Fruit fly (Drosophila melanogaster) whole organism, embryonic: ENCODE measurements around the gene CG12992.

ENCODE experiments used
- B-H2 ChIP-seq: fragments of 200-800 bp; sonication (Bioruptor generic); optimal IDR thresholded peaks from 2 replicates; lab custom pipeline; 2018; ENCODE audit warnings: missing biosample characterization, mild to moderate bottlenecking, missing genetic modification characterization
- Bgb ChIP-seq: fragments of 200-800 bp; sonication (Bioruptor generic); IDR thresholded peaks from 2 replicates; pipeline ENCODE4 v1.3.6; 2022; ENCODE audit warnings: missing biosample characterization, missing genetic modification characterization; ENCODE audit not compliant: partially characterized antibody
- CG10147 ChIP-seq: fragments of 200-800 bp; sonication (Bioruptor generic); optimal IDR thresholded peaks from 2 replicates; lab custom pipeline; 2019; ENCODE audit warnings: missing biosample characterization, mild to moderate bottlenecking, missing genetic modification characterization, moderate library complexity
- CG11085 ChIP-seq: fragments of 200-800 bp; sonication (Bioruptor generic); IDR thresholded peaks from 2 replicates; pipeline ENCODE4 v1.3.6; 2022; ENCODE audit warnings: missing biosample characterization, missing genetic modification characterization
- CG11504 ChIP-seq: fragments of 200-800 bp; sonication (Bioruptor generic); optimal IDR thresholded peaks from 3 replicates; lab custom pipeline; 2019; ENCODE audit warnings: missing biosample characterization, mild to moderate bottlenecking, missing genetic modification characterization, moderate library complexity
- CG12071 ChIP-seq: fragments of 200-800 bp; sonication (Bioruptor generic); optimal IDR thresholded peaks from 3 replicates; lab custom pipeline; 2018; ENCODE audit warnings: missing biosample characterization, mild to moderate bottlenecking, missing genetic modification characterization
- CG12236 ChIP-seq: fragments of 200-800 bp; sonication (Bioruptor generic); optimal IDR thresholded peaks from 2 replicates; lab custom pipeline; 2016; ENCODE audit warnings: missing biosample characterization, missing genetic modification characterization
- CG13296 ChIP-seq: fragments of 200-800 bp; sonication (Bioruptor generic); optimal IDR thresholded peaks from 3 replicates; lab custom pipeline; 2018; ENCODE audit warnings: missing biosample characterization, mild to moderate bottlenecking, missing genetic modification characterization
- CG15514 ChIP-seq: fragments of 200-800 bp; sonication (Bioruptor generic); optimal IDR thresholded peaks from 3 replicates; lab custom pipeline; 2017; ENCODE audit warnings: missing biosample characterization, missing genetic modification characterization, mild to moderate bottlenecking, moderate library complexity, missing genetic modification reagents
- CG16863 ChIP-seq: fragments of 200-800 bp; sonication (Bioruptor generic); optimal IDR thresholded peaks from 3 replicates; lab custom pipeline; 2016; ENCODE audit warnings: missing biosample characterization, missing genetic modification characterization
- CG17361 ChIP-seq: fragments of 200-800 bp; sonication (Bioruptor generic); IDR thresholded peaks from 3 replicates; pipeline ENCODE4 v1.3.6; 2022; ENCODE audit warnings: missing biosample characterization, missing genetic modification characterization
- CG2116 ChIP-seq: fragments of 200-800 bp; sonication (Bioruptor generic); optimal IDR thresholded peaks from 3 replicates; lab custom pipeline; 2018; ENCODE audit warnings: missing biosample characterization, mild to moderate bottlenecking, missing genetic modification characterization
- CG2129 ChIP-seq: fragments of 200-800 bp; sonication (Bioruptor generic); IDR thresholded peaks from 2 replicates; pipeline ENCODE4 v1.3.6; 2022; ENCODE audit warnings: missing biosample characterization, missing genetic modification characterization; ENCODE audit not compliant: partially characterized antibody
- CG31365 ChIP-seq: fragments of 200-800 bp; sonication (Bioruptor generic); optimal IDR thresholded peaks from 2 replicates; lab custom pipeline; 2018; ENCODE audit warnings: missing biosample characterization, mild to moderate bottlenecking, missing genetic modification characterization
- CG31441 ChIP-seq: fragments of 200-800 bp; sonication (Bioruptor generic); IDR thresholded peaks from 2 replicates; pipeline ENCODE4 v1.3.6; 2022; ENCODE audit warnings: missing biosample characterization, missing genetic modification characterization
- CG4617 ChIP-seq: fragments of 200-800 bp; sonication (Bioruptor generic); optimal IDR thresholded peaks from 3 replicates; lab custom pipeline; 2016; ENCODE audit warnings: missing biosample characterization, missing genetic modification characterization, borderline replicate concordance
- CG6683 ChIP-seq: fragments of 200-800 bp; sonication (Bioruptor generic); optimal IDR thresholded peaks from 2 replicates; lab custom pipeline; 2017; ENCODE audit warnings: missing biosample characterization, mild to moderate bottlenecking, missing genetic modification characterization, missing genetic modification reagents
- CG7963 ChIP-seq: fragments of 200-800 bp; sonication (Bioruptor generic); IDR thresholded peaks from 3 replicates; pipeline ENCODE4 v1.3.6; 2022; ENCODE audit warnings: missing biosample characterization, missing genetic modification characterization; ENCODE audit not compliant: partially characterized antibody
- CG7987 ChIP-seq: fragments of 200-800 bp; sonication (Bioruptor generic); optimal IDR thresholded peaks from 2 replicates; lab custom pipeline; 2018; ENCODE audit warnings: missing biosample characterization, mild to moderate bottlenecking, missing genetic modification characterization, moderate library complexity
- CG8359 ChIP-seq: fragments of 200-800 bp; sonication (Bioruptor generic); optimal IDR thresholded peaks from 2 replicates; lab custom pipeline; 2017; ENCODE audit warnings: missing biosample characterization, mild to moderate bottlenecking, missing genetic modification characterization, borderline replicate concordance
- CG9215 ChIP-seq: fragments of 200-800 bp; sonication (Bioruptor generic); IDR thresholded peaks from 2 replicates; pipeline ENCODE4 v1.3.6; 2022; ENCODE audit warnings: missing biosample characterization, missing genetic modification characterization
- CG9437 ChIP-seq: fragments of 200-800 bp; sonication (Bioruptor generic); optimal IDR thresholded peaks from 2 replicates; lab custom pipeline; 2018; ENCODE audit warnings: missing biosample characterization, mild to moderate bottlenecking, missing genetic modification characterization
- CG9797 ChIP-seq: fragments of 200-800 bp; sonication (Bioruptor generic); optimal IDR thresholded peaks from 3 replicates; lab custom pipeline; 2018; ENCODE audit warnings: missing biosample characterization, mild to moderate bottlenecking, missing genetic modification characterization
- Elba2 ChIP-seq: fragments of 200-800 bp; sonication (Bioruptor generic); optimal IDR thresholded peaks from 3 replicates; lab custom pipeline; 2016; ENCODE audit warnings: missing biosample characterization, missing genetic modification characterization
- HmgZ ChIP-seq: fragments of 200-800 bp; sonication (Bioruptor generic); optimal IDR thresholded peaks from 2 replicates; lab custom pipeline; 2018; ENCODE audit warnings: missing biosample characterization, mild to moderate bottlenecking, missing genetic modification characterization
- Max ChIP-seq: fragments of 200-800 bp; sonication (Bioruptor generic); optimal IDR thresholded peaks from 2 replicates; lab custom pipeline; 2016; ENCODE audit warnings: missing biosample characterization, mild to moderate bottlenecking, missing genetic modification characterization
- NC2α ChIP-seq: fragments of 200-800 bp; sonication (Bioruptor generic); optimal IDR thresholded peaks from 2 replicates; lab custom pipeline; 2016; ENCODE audit warnings: missing biosample characterization, missing genetic modification characterization
- Nf-YC ChIP-seq: fragments of 200-800 bp; optimal IDR thresholded peaks from 3 replicates; lab custom pipeline; 2019; ENCODE audit warnings: missing biosample characterization, mild to moderate bottlenecking, missing genetic modification characterization, moderate library complexity
- NfI ChIP-seq: fragments of 200-800 bp; sonication (Bioruptor generic); optimal IDR thresholded peaks from 3 replicates; lab custom pipeline; 2018; ENCODE audit warnings: missing biosample characterization, mild to moderate bottlenecking, missing genetic modification characterization, moderate library complexity
- Scr ChIP-seq: fragments of 200-800 bp; sonication (Bioruptor generic); IDR thresholded peaks from 2 replicates; pipeline ENCODE4 v1.3.6; 2022; ENCODE audit warnings: missing biosample characterization, missing genetic modification characterization; ENCODE audit not compliant: partially characterized antibody
- al ChIP-seq: fragments of 200-800 bp; sonication (Bioruptor generic); IDR thresholded peaks from 2 replicates; pipeline ENCODE4 v1.3.6; 2022; ENCODE audit warnings: missing biosample characterization, missing genetic modification characterization
- bcd ChIP-seq: fragments of 200-800 bp; sonication (Bioruptor generic); optimal IDR thresholded peaks from 2 replicates; lab custom pipeline; 2017; ENCODE audit warnings: missing biosample characterization, mild to moderate bottlenecking, missing genetic modification characterization
- bigmax ChIP-seq: fragments of 200-800 bp; sonication (Bioruptor generic); optimal IDR thresholded peaks from 2 replicates; lab custom pipeline; 2018; ENCODE audit warnings: missing biosample characterization, mild to moderate bottlenecking, missing genetic modification characterization
- disco-r ChIP-seq: fragments of 200-800 bp; sonication (Bioruptor generic); optimal IDR thresholded peaks from 2 replicates; lab custom pipeline; 2016; ENCODE audit warnings: missing biosample characterization, missing genetic modification characterization
- dmrt99B ChIP-seq: fragments of 200-800 bp; sonication (Bioruptor generic); optimal IDR thresholded peaks from 2 replicates; lab custom pipeline; 2018; ENCODE audit warnings: missing biosample characterization, mild to moderate bottlenecking, missing genetic modification characterization, moderate library complexity
- eyg ChIP-seq: fragments of 200-800 bp; sonication (Bioruptor generic); optimal IDR thresholded peaks from 3 replicates; lab custom pipeline; 2016; ENCODE audit warnings: missing biosample characterization, missing genetic modification characterization
- fd96Cb ChIP-seq: fragments of 200-800 bp; sonication (Bioruptor generic); optimal IDR thresholded peaks from 2 replicates; lab custom pipeline; 2018; ENCODE audit warnings: missing biosample characterization, mild to moderate bottlenecking, missing genetic modification characterization, moderate library complexity
- gfzf ChIP-seq: fragments of 200-800 bp; sonication (Bioruptor generic); optimal IDR thresholded peaks from 2 replicates; lab custom pipeline; 2016; ENCODE audit warnings: missing biosample characterization, mild to moderate bottlenecking, missing genetic modification characterization, moderate library complexity
- grau ChIP-seq: fragments of 200-800 bp; optimal IDR thresholded peaks from 3 replicates; lab custom pipeline; 2019; ENCODE audit warnings: missing biosample characterization, mild to moderate bottlenecking, missing genetic modification characterization, moderate library complexity
- gsb-n ChIP-seq: fragments of 200-800 bp; sonication (Bioruptor generic); optimal IDR thresholded peaks from 3 replicates; lab custom pipeline; 2018; ENCODE audit warnings: missing biosample characterization, mild to moderate bottlenecking, missing genetic modification characterization
- gt ChIP-seq: fragments of 200-800 bp; sonication (Bioruptor generic); IDR thresholded peaks from 2 replicates; pipeline ENCODE4 v1.3.6; 2022; ENCODE audit warnings: missing biosample characterization, missing genetic modification characterization
- knrl ChIP-seq: fragments of 200-800 bp; sonication (Bioruptor generic); IDR thresholded peaks from 3 replicates; pipeline ENCODE4 v1.3.6; 2022; ENCODE audit warnings: missing biosample characterization, missing genetic modification characterization; ENCODE audit not compliant: partially characterized antibody
- psq ChIP-seq: fragments of 200-800 bp; sonication (Bioruptor generic); optimal IDR thresholded peaks from 2 replicates; lab custom pipeline; 2017; ENCODE audit warnings: missing biosample characterization, missing genetic modification characterization
- repo ChIP-seq: fragments of 200-800 bp; sonication (Bioruptor generic); optimal IDR thresholded peaks from 2 replicates; lab custom pipeline; 2016; ENCODE audit warnings: missing biosample characterization, missing genetic modification characterization
- sd ChIP-seq: fragments of 200-800 bp; sonication (Bioruptor generic); optimal IDR thresholded peaks from 3 replicates; lab custom pipeline; 2018; ENCODE audit warnings: missing biosample characterization, mild to moderate bottlenecking, missing genetic modification characterization, moderate library complexity
- seq ChIP-seq: fragments of 200-800 bp; sonication (Bioruptor generic); IDR thresholded peaks from 2 replicates; pipeline ENCODE4 v1.3.6; 2022; ENCODE audit warnings: missing biosample characterization, missing genetic modification characterization
- tup ChIP-seq: fragments of 200-800 bp; sonication (Bioruptor generic); optimal IDR thresholded peaks from 2 replicates; lab custom pipeline; 2016; ENCODE audit warnings: missing biosample characterization, mild to moderate bottlenecking, missing genetic modification characterization, moderate library complexity
- wdn ChIP-seq: fragments of 200-800 bp; sonication (Bioruptor generic); IDR thresholded peaks from 2 replicates; pipeline ENCODE4 v1.3.6; 2022; ENCODE audit warnings: missing biosample characterization, missing genetic modification characterization

The CG12992 gene

DNA sequence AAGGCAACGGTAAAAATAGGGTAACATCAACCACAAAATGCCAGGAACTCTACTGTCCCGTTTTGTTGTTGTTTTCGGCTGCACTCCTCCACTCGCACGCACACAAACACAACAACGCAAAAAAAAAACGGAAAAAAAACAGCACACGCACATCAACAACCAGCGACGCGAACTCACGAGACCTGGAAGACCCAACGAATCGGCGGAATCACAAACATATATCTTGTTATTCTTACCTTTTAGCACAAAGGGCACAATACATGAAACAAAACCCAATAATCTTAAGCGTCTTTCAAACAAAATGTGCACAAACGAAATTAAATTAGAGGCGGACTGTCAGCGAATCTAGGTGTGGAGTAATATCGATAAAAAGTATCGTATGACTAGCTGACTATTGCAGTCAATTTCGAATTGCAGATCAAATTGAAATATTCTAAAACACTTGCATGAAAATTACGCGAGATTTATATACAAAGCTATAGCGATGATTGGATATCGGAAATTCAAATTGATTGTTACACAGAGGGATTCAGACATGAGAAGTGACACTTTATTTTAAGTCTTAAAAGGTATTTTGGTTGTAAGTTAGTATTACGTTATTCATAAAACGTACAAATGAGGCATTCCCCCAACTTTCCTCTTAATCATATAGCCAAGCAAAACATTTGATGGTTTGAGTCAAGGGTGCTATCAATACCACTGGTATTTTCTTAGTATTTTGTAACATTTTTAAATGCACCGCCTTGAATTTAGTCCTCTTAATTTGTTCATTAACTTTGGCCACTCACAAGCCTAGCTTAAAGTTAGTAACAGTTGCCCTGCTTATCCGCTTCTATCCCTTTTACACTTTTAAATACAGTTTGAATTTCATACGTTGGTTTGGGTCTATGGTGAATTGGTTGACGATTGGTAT, 9.5 kb upstream of the CG12992 start, which contains the start of gene Ankle2 (continued):
- TF ChIP-seq CG17361 (GFP tag; lab: Robert Waterston, UW) = 0 out of 3 replicates have a peak, but pooled peaks have one; percentile 31
- no peak for TF ChIP-seq CG6683 (GFP tag; lab: Kevin White, UChicago)
- TF ChIP-seq CG13296 (GFP tag; lab: Kevin White, UChicago) = no peak
- TF ChIP-seq bcd (GFP tag; lab: Kevin White, UChicago) = no peak
- no peak for TF ChIP-seq sd (tag; lab: Kevin White, UChicago)
- no peak for TF ChIP-seq NC2α (GFP tag; lab: Kevin White, UChicago)
- TF ChIP-seq disco-r (GFP tag; lab: Kevin White, UChicago) = no peak
- TF ChIP-seq tup (GFP tag; lab: Kevin White, UChicago) = no peak
- TF ChIP-seq CG9215 (GFP tag; lab: Robert Waterston, UW) = no peak
- no peak for TF ChIP-seq gt (GFP tag; lab: Robert Waterston, UW)
- no peak for TF ChIP-seq CG7987
- no peak for TF ChIP-seq CG31441 (GFP tag; lab: Robert Waterston, UW)
- TF ChIP-seq wdn (GFP tag; lab: Robert Waterston, UW) = no peak
- peak; percentile 65 for TF ChIP-seq Bgb (GFP tag; lab: Robert Waterston, UW)
- peak; percentile 68; the same call in 2 of the 3 replicates for TF ChIP-seq knrl
- TF ChIP-seq CG31365 (tag; lab: Kevin White, UChicago) = no peak
- TF ChIP-seq bigmax = no peak
- no peak for TF ChIP-seq psq (GFP tag; lab: Kevin White, UChicago)
- no peak for TF ChIP-seq Nf-YC (tag; lab: Kevin White, UChicago)
- TF ChIP-seq CG8359 (GFP tag; lab: Kevin White, UChicago) = no peak
- peak; percentile 54 for TF ChIP-seq CG9797 (GFP tag; lab: Kevin White, UChicago)
- TF ChIP-seq eyg (GFP tag; lab: Kevin White, UChicago) = no peak
- peak; percentile 23 for TF ChIP-seq CG2116 (GFP tag; lab: Kevin White, UChicago)
- no peak for TF ChIP-seq CG12236 (GFP tag; lab: Kevin White, UChicago)
- TF ChIP-seq dmrt99B (tag; lab: Kevin White, UChicago) = no peak
- no peak for TF ChIP-seq repo
- no peak for TF ChIP-seq B-H2 (GFP tag; lab: Kevin White, UChicago)
- peak; percentile 90 for TF ChIP-seq gfzf (GFP tag; lab: Kevin White, UChicago)
- TF ChIP-seq fd96Cb (tag; lab: Kevin White, UChicago) = no peak
- TF ChIP-seq CG4617 = no peak
- TF ChIP-seq CG16863 (GFP tag; lab: Kevin White, UChicago) = no peak
- TF ChIP-seq CG15514 = no peak
- TF ChIP-seq CG11085 (GFP tag; lab: Robert Waterston, UW) = no peak
- 0 out of 3 replicates have a peak, but pooled peaks have one; percentile 41 for TF ChIP-seq CG7963 (GFP tag; lab: Robert Waterston, UW)
- no peak for TF ChIP-seq al (GFP tag; lab: Robert Waterston, UW)
- TF ChIP-seq Elba2 = no peak
- TF ChIP-seq NfI (GFP tag; lab: Kevin White, UChicago) = no peak
- TF ChIP-seq CG12071 = no peak
- TF ChIP-seq gsb-n (tag; lab: Kevin White, UChicago) = no peak
- no peak for TF ChIP-seq CG10147 (GFP tag; lab: Kevin White, UChicago)
- TF ChIP-seq CG2129 (GFP tag; lab: Robert Waterston, UW) = peak; percentile 25; the same call in 1 of the 2 replicates
- TF ChIP-seq CG9437 = peak; percentile 92
- TF ChIP-seq Scr (GFP tag; lab: Robert Waterston, UW) = peak; percentile 74
- TF ChIP-seq grau (tag; lab: Kevin White, UChicago) = no peak
- TF ChIP-seq Max (GFP tag; lab: Kevin White, UChicago) = no peak
- TF ChIP-seq seq (GFP tag; lab: Robert Waterston, UW) = no peak
- TF ChIP-seq HmgZ (tag; lab: Kevin White, UChicago) = no peak
- no peak for TF ChIP-seq CG11504 (tag; lab: Kevin White, UChicago)
